Worm (Caenorhabditis elegans): ENCODE results near the gene vig-1.
A peak's percentile ranks its signal among the peaks of the same experiment; 100 is the strongest.

The vig-1 gene

DNA sequence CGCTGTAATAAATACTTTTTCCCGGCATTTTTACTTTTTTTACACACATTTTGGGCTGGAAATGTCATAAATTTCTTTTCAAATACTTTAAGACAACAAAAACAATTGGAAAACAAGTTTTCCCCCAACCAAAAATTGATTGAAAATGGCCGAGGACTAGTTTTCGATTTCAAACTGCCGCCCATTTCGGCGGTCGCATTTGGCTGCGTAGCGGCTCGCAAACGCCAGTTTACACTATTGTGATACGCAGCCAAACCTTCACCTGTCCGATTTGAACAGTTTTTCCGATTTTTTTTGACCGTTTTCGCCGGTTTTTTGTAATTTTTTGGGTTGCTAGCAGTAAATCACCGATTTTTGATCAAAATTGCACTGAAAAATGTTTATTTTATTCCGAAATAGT is 425 bp upstream of the vig-1 start (continued):
- no peak for TF ChIP-seq ces-1 (GFP tag; optimal IDR thresholded peaks at IDR 0.05)
- TF ChIP-seq ama-1 (optimal IDR thresholded peaks at IDR 0.05), result peak; percentile 94
- TF ChIP-seq nhr-237 (tag; optimal IDR thresholded peaks at IDR 0.05), result no peak
- TF ChIP-seq snpc-1.2 (GFP tag; IDR thresholded peaks at IDR 0.05), result peak; percentile 80
- TF ChIP-seq Y75B8A.6 (GFP tag; IDR thresholded peaks at IDR 0.05), result peak; percentile 64; the same call in 1 of the 2 replicates
- TF ChIP-seq dmd-6 (GFP tag; IDR thresholded peaks at IDR 0.05), result peak; percentile 95
- peak in 1 of 2 experiments; percentile 97 for TF ChIP-seq unc-62 (GFP tag; optimal IDR thresholded peaks at IDR 0.05 in 1 of 2)
- no peak for TF ChIP-seq unc-62 (tag; optimal IDR thresholded peaks at IDR 0.05)
- peak; percentile 92 for TF ChIP-seq nhr-11 (tag; optimal IDR thresholded peaks at IDR 0.05)
- no peak for TF ChIP-seq F26F4.8 (GFP tag; conservative IDR thresholded peaks at IDR 0.05)
- peak; percentile 99 for TF ChIP-seq dpl-1 (GFP tag; optimal IDR thresholded peaks at IDR 0.05)
- TF ChIP-seq lim-7 (GFP tag; IDR thresholded peaks at IDR 0.05), result peak; percentile 71
- peak; percentile 89 to 98 for TF ChIP-seq ZK546.5 (tag; optimal IDR thresholded peaks at IDR 0.05)
- peak; percentile 66 to 92; a peak in 2 of 4 replicates for TF ChIP-seq madf-5 (GFP tag; IDR thresholded peaks at IDR 0.05)
- TF ChIP-seq nhr-102 (tag; optimal IDR thresholded peaks at IDR 0.05), result peak; percentile 94
- TF ChIP-seq nhr-10 (tag; optimal IDR thresholded peaks at IDR 0.05), result peak; percentile 82
- TF ChIP-seq dve-1 (tag; optimal IDR thresholded peaks at IDR 0.05; ENCODE audit: insufficient read depth), result peak; percentile 99
- TF ChIP-seq ZK337.2 (GFP tag; IDR thresholded peaks at IDR 0.05), result peak; percentile 75
- TF ChIP-seq ceh-62 (tag; optimal IDR thresholded peaks at IDR 0.05), result no peak
- TF ChIP-seq ceh-32 (tag; optimal IDR thresholded peaks at IDR 0.05; ENCODE audit: poor library complexity), result no peak
- TF ChIP-seq dmd-9 (GFP tag; IDR thresholded peaks at IDR 0.05), result peak; percentile 83
- TF ChIP-seq F37D6.2 (tag; optimal IDR thresholded peaks at IDR 0.05), result peak; percentile 90
- TF ChIP-seq egl-43 (GFP tag; IDR thresholded peaks at IDR 0.05), result peak; percentile 92
- TF ChIP-seq mep-1 (tag; optimal IDR thresholded peaks at IDR 0.05), result peak; percentile 98
- no peak for TF ChIP-seq ztf-11 (tag; optimal IDR thresholded peaks at IDR 0.05)
- TF ChIP-seq daf-19 (GFP tag; conservative IDR thresholded peaks at IDR 0.05), result no peak
- TF ChIP-seq set-16 (GFP tag; IDR thresholded peaks at IDR 0.05), result peak; percentile 53; the same call in 1 of the 2 replicates
- peak; percentile 94 for TF ChIP-seq lin-38 (GFP tag; IDR thresholded peaks at IDR 0.05)
- no peak for TF ChIP-seq attf-4 (tag; optimal IDR thresholded peaks at IDR 0.05)
- peak; percentile 47; the same call in 1 of the 2 replicates for TF ChIP-seq zip-11 (GFP tag; IDR thresholded peaks at IDR 0.05)
- peak; percentile 93 for TF ChIP-seq spr-1 (tag; optimal IDR thresholded peaks at IDR 0.05)
- peak; percentile 82 for TF ChIP-seq nhr-48 (tag; optimal IDR thresholded peaks at IDR 0.05)
- TF ChIP-seq nhr-28 (tag; optimal IDR thresholded peaks at IDR 0.05), result peak; percentile 95
- TF ChIP-seq saeg-2 (GFP tag; IDR thresholded peaks at IDR 0.05), result peak; percentile 90
- TF ChIP-seq zag-1 (tag; optimal IDR thresholded peaks at IDR 0.05), result no peak
- TF ChIP-seq aha-1 (tag), result peak; percentile 99
- peak; percentile 94 for TF ChIP-seq hmg-1.1 (GFP tag; IDR thresholded peaks at IDR 0.05)
- no peak for TF ChIP-seq skn-1 (tag; optimal IDR thresholded peaks at IDR 0.05)
- peak; percentile 81 for TF ChIP-seq ceh-44 (GFP tag; IDR thresholded peaks at IDR 0.05)
- no peak for TF ChIP-seq cey-2 (tag; optimal IDR thresholded peaks at IDR 0.05; ENCODE audit: borderline replicate concordance, insufficient read depth)
- TF ChIP-seq nhr-76 (tag; optimal IDR thresholded peaks at IDR 0.05), result peak; percentile 65
- peak; percentile 20 for TF ChIP-seq snpc-4 (tag; optimal IDR thresholded peaks at IDR 0.05)
- TF ChIP-seq zip-2 (tag; optimal IDR thresholded peaks at IDR 0.05), result peak; percentile 77
- TF ChIP-seq lin-13 (GFP tag; optimal IDR thresholded peaks at IDR 0.05), result peak; percentile 98
- no peak for TF ChIP-seq R02D3.7 (tag; optimal IDR thresholded peaks at IDR 0.05)
- TF ChIP-seq ztf-7 (tag; optimal IDR thresholded peaks at IDR 0.05), result peak; percentile 62
- peak; percentile 21 for TF ChIP-seq aly-2 (tag; optimal IDR thresholded peaks at IDR 0.05)
- TF ChIP-seq madf-9 (GFP tag; conservative IDR thresholded peaks at IDR 0.05), result peak; percentile 95
- TF ChIP-seq ceh-82 (tag; optimal IDR thresholded peaks at IDR 0.05), result peak; percentile 42
- TF ChIP-seq nhr-25 (tag; optimal IDR thresholded peaks at IDR 0.05; ENCODE audit: borderline replicate concordance, insufficient read depth), result peak; percentile 93
- TF ChIP-seq T26A8.4 (GFP tag; IDR thresholded peaks at IDR 0.05), result peak; percentile 96
- TF ChIP-seq jun-1 (tag; optimal IDR thresholded peaks at IDR 0.05), result peak; percentile 82
- TF ChIP-seq daf-8 (GFP tag; IDR thresholded peaks at IDR 0.05), result no peak

All from whole organism, L4 larva.